Worm (Caenorhabditis elegans): Measurements from ENCODE around the gene npr-35.

DNA sequence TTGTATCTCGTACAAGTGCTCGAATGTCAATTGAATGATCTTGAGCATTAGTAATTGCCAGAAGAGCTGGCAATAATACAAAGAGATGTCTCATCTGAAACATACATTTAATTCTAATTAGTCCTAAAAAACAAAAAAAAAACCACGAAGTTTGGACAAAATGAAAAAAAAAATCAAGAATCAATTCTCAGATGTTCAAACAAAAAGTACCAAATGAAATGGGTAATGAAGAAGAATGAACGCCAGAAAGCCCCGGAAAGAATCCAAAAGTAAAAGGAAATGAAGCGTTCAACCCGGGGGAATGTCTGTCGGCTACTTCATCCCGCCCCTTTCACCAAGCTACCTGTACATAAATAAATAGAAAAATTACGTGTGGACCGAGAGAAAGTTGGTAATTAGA is 25.7 kb upstream of the npr-35 start, which contains the start of gene F33D4.6:
- TF ChIP-seq hlh-30 (tag; optimal IDR thresholded peaks at IDR 0.05; ENCODE audit: insufficient read depth) (no peak), lsy-2 (tag; optimal IDR thresholded peaks at IDR 0.05) (no peak), lir-3 (tag; optimal IDR thresholded peaks at IDR 0.05) (no peak), unc-62 (GFP tag; optimal IDR thresholded peaks at IDR 0.05 in 1 of 2) (no peak), unc-62 (tag; optimal IDR thresholded peaks at IDR 0.05) (no peak), lin-1 (GFP tag; IDR thresholded peaks at IDR 0.05) (no peak), gei-8 (GFP tag; optimal IDR thresholded peaks at IDR 0.05) (no peak), unc-39 (tag; optimal IDR thresholded peaks at IDR 0.05) (no peak), ceh-28 (tag; optimal IDR thresholded peaks at IDR 0.05) (no peak), attf-4 (tag; optimal IDR thresholded peaks at IDR 0.05) (no peak), ZK546.5 (tag; optimal IDR thresholded peaks at IDR 0.05) (no peak)

Data from whole organism, L4 larva.